Fruit fly (Drosophila melanogaster) S2 (cell line): Measurements from ENCODE around the gene Rpp30.

ENCODE experiments used
- CG8478 ChIP-seq: fragments of >200 bp; optimal IDR thresholded peaks from 2 replicates; lab custom pipeline; 2018
- CTCF ChIP-seq, 2 experiments: fragments of >200 bp; optimal IDR thresholded peaks; 2 replicates each; lab custom pipeline; 2018

Rpp30 gene

dm6 chr2L:252174-252573, at the start of gene Rpp30:
Rpp30 (minus strand) TSS chr2L:252373.
- TF ChIP-seq CG8478 (lab: Kevin White, UChicago) (no peak), CTCF (optimal IDR thresholded peaks at IDR 0.05; lab: Kevin White, UChicago) (peak in 1 of 2 experiments; percentile 21)

- TF ChIP-seq CG8478 (lab: Kevin White, UChicago) (no peak), CTCF (optimal IDR thresholded peaks at IDR 0.05; lab: Kevin White, UChicago) (no peak)
Measured at dm6 chr2L:300877-301706, 48.9 kb upstream of the Rpp30 start.

DNA sequence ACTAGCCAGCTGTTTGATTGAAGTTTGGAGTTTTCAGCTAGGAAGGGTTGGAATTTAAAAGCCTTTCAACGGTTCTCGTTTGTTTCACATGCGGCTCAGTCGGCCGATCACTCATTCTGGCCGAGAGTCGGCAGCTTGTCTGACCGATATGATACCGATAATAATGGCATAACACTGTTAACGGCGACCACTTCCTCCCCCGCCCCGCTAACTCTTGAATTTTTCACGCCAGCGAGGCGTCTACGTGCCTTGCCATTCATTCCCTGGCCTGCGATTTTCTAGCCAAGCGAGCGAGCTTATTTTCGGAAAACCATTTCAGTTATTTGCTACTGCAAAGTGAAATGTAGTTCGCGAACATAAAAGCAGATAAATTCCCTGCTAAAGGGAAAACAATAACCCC, 47.8 kb upstream of the Rpp30 start:
- TF ChIP-seq CG8478 (lab: Kevin White, UChicago) (no peak), CTCF (optimal IDR thresholded peaks at IDR 0.05; lab: Kevin White, UChicago) (no peak)

- TF ChIP-seq CG8478 (lab: Kevin White, UChicago) = no peak
- TF ChIP-seq CTCF (optimal IDR thresholded peaks at IDR 0.05; lab: Kevin White, UChicago) = no peak
Measured at dm6 chr2L:299038-299437, 46.9 kb upstream of the Rpp30 start.

DNA sequence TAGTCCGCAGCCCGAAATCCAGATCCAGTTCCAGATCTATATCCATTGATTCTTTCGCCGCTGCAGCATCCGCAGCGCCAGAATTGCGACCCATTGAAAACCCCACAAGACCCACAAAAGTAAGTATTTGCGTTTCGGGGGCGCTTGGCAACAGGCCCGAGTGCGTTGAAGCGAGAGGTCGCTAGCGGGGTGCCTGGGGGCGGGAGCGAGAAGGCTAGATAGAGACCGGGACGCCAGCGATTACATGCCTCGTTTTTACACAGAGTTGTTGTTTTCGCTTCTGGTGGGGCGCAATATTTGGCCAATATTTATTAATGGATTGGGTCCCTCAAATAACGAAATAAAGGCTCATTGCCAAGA, 46.1 kb upstream of the Rpp30 start:
- TF ChIP-seq CG8478 (lab: Kevin White, UChicago) (no peak), CTCF (optimal IDR thresholded peaks at IDR 0.05; lab: Kevin White, UChicago) (no peak)

DNA sequence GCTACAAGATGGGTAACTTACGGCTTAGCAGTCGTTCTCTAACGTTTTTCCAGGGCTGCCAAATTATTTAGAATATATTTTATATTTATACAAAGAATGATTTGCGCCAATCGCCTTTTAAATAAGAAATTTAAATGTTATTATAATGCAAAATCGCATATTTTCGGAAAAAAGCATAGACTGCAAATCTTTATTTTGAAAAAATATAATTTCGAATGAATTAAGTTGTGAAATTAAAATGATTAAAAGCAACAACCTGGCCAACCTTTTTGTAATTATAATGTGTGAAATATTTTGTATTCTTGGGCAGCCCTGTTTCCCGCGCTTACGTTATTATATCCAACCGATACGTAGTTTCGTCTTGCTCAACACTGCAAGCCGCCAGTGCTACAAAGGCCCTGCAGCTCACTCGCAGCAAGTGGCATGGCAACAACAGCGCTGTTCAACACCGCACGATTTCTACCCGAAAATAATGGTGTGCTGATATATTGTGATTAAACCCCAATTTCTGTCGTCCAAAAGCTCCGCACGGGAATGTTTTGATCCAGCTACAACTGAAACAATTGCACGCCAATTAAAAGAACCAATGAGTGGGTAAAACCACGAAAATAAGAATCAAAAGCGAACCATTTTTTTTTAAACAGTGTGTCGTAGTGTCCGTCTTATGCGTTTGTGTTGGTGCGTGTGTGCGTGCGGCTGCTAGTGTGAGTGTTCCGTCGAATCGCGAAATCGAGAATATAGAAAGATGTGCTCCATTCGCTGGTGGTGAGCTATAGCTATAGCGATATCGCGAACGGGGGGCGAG, 45.5 kb upstream of the Rpp30 start, which contains the start of gene Pi3K21B:
Pi3K21B (plus strand) TSS at position 401 of the 805 bp plus-strand sequence.
- peak; percentile 1 to 12 for TF ChIP-seq CTCF (optimal IDR thresholded peaks at IDR 0.05; lab: Kevin White, UChicago)
- TF ChIP-seq CG8478 (lab: Kevin White, UChicago) = no peak

DNA sequence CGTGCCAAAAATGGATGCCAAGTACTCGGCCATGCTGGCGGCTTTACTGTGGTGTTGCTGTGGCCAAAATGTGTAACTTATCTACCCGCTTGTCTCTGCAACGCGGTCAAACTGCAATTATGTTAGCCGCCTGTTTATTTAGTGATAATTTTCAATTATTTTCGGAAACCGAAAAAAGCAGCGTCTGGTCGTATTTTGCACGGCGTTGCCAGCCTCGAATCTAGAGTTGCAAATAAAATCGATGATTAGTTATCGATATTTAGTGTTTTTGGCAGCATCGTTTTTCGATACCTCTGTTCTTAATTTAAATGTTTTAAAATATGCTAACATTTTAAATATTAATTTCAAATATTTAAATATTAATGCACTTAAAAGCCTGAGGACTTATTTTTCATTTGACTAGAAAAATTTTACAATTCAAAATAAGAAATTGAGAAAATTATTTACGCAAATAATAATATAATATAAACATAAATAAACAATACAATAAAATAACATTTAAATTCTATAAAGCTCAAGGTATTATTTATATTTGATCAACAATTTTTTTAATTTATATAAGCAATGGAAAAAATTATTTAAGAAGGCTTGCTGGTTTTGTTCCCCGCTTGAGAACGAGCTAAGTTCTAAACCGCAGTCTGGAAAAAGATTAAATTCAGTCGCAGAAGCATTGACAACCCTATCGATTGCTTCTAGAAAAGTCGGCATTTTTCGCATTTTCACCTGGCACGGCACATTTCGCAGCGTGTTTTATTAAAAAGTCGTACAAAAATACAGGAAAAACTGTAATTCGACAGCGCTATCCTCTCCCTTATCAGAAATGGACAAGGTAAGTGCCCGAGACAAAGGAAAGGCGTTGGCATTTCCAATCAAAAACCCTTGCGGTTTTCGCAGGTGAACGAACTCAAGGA, 42.5 kb upstream of the Rpp30 start, which contains the start of the genes U2af38 and Stip1:
U2af38 (minus strand) TSS at position 230 of the 911 bp plus-strand sequence.
Stip1 (plus strand) TSS at position 671 of the 911 bp plus-strand sequence.
- TF ChIP-seq CG8478 (lab: Kevin White, UChicago) (no peak), CTCF (optimal IDR thresholded peaks at IDR 0.05; lab: Kevin White, UChicago) (peak; percentile 35 to 48)

DNA sequence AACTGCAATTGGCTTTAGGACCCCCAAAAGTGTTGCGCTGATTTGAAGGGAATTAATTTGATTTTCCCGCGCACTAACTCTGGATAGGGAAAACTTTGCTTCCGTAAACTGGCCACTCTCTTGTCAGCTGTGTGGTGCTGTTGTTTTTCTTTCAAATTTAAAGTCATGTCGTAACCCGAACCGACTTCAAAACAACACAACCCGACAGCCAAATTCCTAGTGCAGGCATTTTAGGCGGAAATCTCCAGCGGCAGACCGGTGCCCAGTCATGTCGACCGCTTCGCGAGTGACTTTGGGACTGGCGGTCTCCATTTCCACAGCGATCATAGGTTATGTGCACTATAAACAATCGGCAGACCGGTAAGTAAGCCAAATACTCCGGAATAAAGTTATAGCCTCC, 40.1 kb upstream of the Rpp30 start, which contains the start of gene CG11562:
CG11562 (plus strand) TSS at position 119 of the 400 bp plus-strand sequence.
- TF ChIP-seq CTCF (optimal IDR thresholded peaks at IDR 0.05; lab: Kevin White, UChicago) = no peak
- TF ChIP-seq CG8478 (lab: Kevin White, UChicago) = no peak

dm6 chr2L:291657-292056, 39.5 kb upstream of the Rpp30 start, which contains the start of gene CG3625:
CG3625 (minus strand) TSS chr2L:291795.
- TF ChIP-seq CG8478 (lab: Kevin White, UChicago) (no peak), CTCF (optimal IDR thresholded peaks at IDR 0.05; lab: Kevin White, UChicago) (no peak)

DNA sequence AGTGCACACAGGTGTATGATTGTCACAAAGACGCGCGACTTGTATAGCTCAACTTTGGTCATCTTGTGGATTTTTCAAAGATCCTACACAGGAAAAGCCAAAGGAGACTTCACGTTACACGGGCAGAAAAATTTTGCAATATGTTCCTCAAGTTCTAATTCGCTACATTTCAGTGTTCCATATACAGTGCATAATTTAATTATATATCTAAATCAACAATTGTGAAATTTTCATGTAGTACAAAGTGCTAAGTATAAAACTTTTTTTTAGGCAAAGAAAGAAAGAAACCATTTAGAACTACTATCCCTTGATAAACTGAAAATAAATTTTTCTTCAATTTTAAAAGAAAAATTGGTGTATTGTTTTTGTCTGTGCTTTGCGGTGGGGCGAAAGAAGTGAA, 38.8 kb upstream of the Rpp30 start:
- TF ChIP-seq CG8478 (lab: Kevin White, UChicago) = no peak
- no peak for TF ChIP-seq CTCF (optimal IDR thresholded peaks at IDR 0.05; lab: Kevin White, UChicago)

dm6 chr2L:290373-290772, 38.2 kb upstream of the Rpp30 start:
- TF ChIP-seq CG8478 (lab: Kevin White, UChicago) = no peak
- TF ChIP-seq CTCF (optimal IDR thresholded peaks at IDR 0.05; lab: Kevin White, UChicago) = no peak

dm6 chr2L:289044-289443, 36.9 kb upstream of the Rpp30 start, which contains the start of gene Amnionless:
Amnionless (minus strand) TSS chr2L:289144.
- TF ChIP-seq CTCF (optimal IDR thresholded peaks at IDR 0.05; lab: Kevin White, UChicago) = no peak
- TF ChIP-seq CG8478 (lab: Kevin White, UChicago) = no peak

DNA sequence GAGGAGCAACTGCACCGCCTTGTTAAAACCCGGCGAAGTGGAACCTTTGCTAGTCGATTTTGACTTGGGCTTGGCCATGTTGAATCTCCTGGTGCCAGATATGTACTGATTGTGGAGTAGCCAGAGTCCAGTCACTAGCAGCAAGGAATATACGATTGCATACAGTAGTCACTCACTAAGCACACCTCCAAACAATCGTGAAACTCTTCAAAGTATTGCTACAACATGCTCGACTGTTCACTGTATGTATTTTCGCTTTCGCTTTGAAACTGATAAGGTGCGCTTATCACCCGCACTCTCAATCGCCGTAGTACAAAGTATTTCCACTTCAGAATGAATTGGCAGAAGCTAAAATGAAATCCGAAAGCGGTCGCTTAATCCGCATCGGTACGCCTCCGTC, 34.2 kb upstream of the Rpp30 start:
- TF ChIP-seq CG8478 (lab: Kevin White, UChicago) (no peak), CTCF (optimal IDR thresholded peaks at IDR 0.05; lab: Kevin White, UChicago) (no peak)

- TF ChIP-seq CTCF (optimal IDR thresholded peaks at IDR 0.05; lab: Kevin White, UChicago) = no peak
- TF ChIP-seq CG8478 (lab: Kevin White, UChicago) = no peak
Measured at dm6 chr2L:285596-286023, 33.4 kb upstream of the Rpp30 start.
